Fruit fly (Drosophila melanogaster) whole organism, pupa: ENCODE data around the gene CecA2.
A peak's percentile ranks its signal among the peaks of the same experiment; 100 is the strongest.

Experiments
- CG10348 ChIP-seq: fragments of 200-800 bp; sonication (Bioruptor generic); IDR thresholded peaks from 2 replicates; pipeline ENCODE4 v1.3.6; 2022; ENCODE audit warnings: missing biosample characterization, missing genetic modification characterization
- CG12605 ChIP-seq: fragments of 200-800 bp; sonication (Bioruptor generic); IDR thresholded peaks from 2 replicates; pipeline ENCODE4 v1.3.6; 2022; ENCODE audit warnings: missing biosample characterization, missing genetic modification characterization
- CG13204 ChIP-seq: fragments of 200-800 bp; sonication (Bioruptor generic); optimal IDR thresholded peaks from 2 replicates; lab custom pipeline; 2018; ENCODE audit warnings: missing biosample characterization, mild to moderate bottlenecking, missing genetic modification characterization, moderate library complexity
- CG14655 ChIP-seq: fragments of 200-800 bp; sonication (Bioruptor generic); optimal IDR thresholded peaks from 3 replicates; lab custom pipeline; 2017; ENCODE audit warnings: mild to moderate bottlenecking, missing biosample characterization, missing genetic modification reagents, missing genetic modification characterization
- CG15710 ChIP-seq: fragments of 200-800 bp; sonication (Bioruptor generic); optimal IDR thresholded peaks from 2 replicates; lab custom pipeline; 2018; ENCODE audit warnings: missing biosample characterization, mild to moderate bottlenecking, missing genetic modification characterization, moderate library complexity
- CG17806 ChIP-seq: fragments of 200-800 bp; sonication (Bioruptor generic); optimal IDR thresholded peaks from 2 replicates; lab custom pipeline; 2018; ENCODE audit warnings: missing biosample characterization, mild to moderate bottlenecking, missing genetic modification characterization, moderate library complexity
- CG32121 ChIP-seq: fragments of 200-800 bp; sonication (Bioruptor generic); IDR thresholded peaks from 2 replicates; pipeline ENCODE4 v1.3.6; 2022; ENCODE audit warnings: missing biosample characterization, missing genetic modification characterization
- CG34367 ChIP-seq: fragments of 200-800 bp; sonication (Bioruptor generic); optimal IDR thresholded peaks from 2 replicates; lab custom pipeline; 2018; ENCODE audit warnings: missing biosample characterization, mild to moderate bottlenecking, missing genetic modification characterization
- CG4496 ChIP-seq: fragments of 200-800 bp; sonication (Bioruptor generic); IDR thresholded peaks from 3 replicates; pipeline ENCODE4 v1.3.6; 2022; ENCODE audit warnings: missing biosample characterization, missing genetic modification characterization
- CG8159 ChIP-seq: fragments of 200-800 bp; sonication (Bioruptor generic); optimal IDR thresholded peaks from 3 replicates; lab custom pipeline; 2018; ENCODE audit warnings: missing biosample characterization, mild to moderate bottlenecking, missing genetic modification characterization, moderate library complexity
- CG8301 ChIP-seq: fragments of 200-800 bp; sonication (Bioruptor generic); optimal IDR thresholded peaks from 2 replicates; lab custom pipeline; 2018; ENCODE audit warnings: missing biosample characterization, mild to moderate bottlenecking, missing genetic modification characterization
- CG9948 ChIP-seq: fragments of 200-800 bp; sonication (Bioruptor generic); optimal IDR thresholded peaks from 2 replicates; lab custom pipeline; 2018; ENCODE audit warnings: missing biosample characterization, mild to moderate bottlenecking, missing genetic modification characterization, moderate library complexity
- D1 ChIP-seq: fragments of 200-800 bp; sonication (Bioruptor generic); optimal IDR thresholded peaks from 2 replicates; lab custom pipeline; 2018; ENCODE audit warnings: missing biosample characterization, mild to moderate bottlenecking, missing genetic modification characterization, moderate library complexity
- EcR ChIP-seq: fragments of 200-800 bp; sonication (Bioruptor generic); optimal IDR thresholded peaks from 3 replicates; lab custom pipeline; 2019; ENCODE audit warnings: missing biosample characterization, missing genetic modification characterization, mild to moderate bottlenecking, moderate library complexity, missing genetic modification reagents
- Ets98B ChIP-seq: fragments of 200-800 bp; sonication (Bioruptor generic); IDR thresholded peaks from 2 replicates; pipeline ENCODE4 v1.3.6; 2022; ENCODE audit warnings: missing biosample characterization, missing genetic modification characterization
- Pif1A ChIP-seq: fragments of 200-800 bp; sonication (Bioruptor generic); optimal IDR thresholded peaks from 3 replicates; lab custom pipeline; 2016; ENCODE audit warnings: missing biosample characterization, missing genetic modification characterization
- Pif1B ChIP-seq: fragments of 200-800 bp; sonication (Bioruptor generic); optimal IDR thresholded peaks from 3 replicates; lab custom pipeline; 2016; ENCODE audit warnings: missing biosample characterization, missing genetic modification characterization
- Snoo ChIP-seq: fragments of 200-800 bp; sonication (Bioruptor generic); optimal IDR thresholded peaks from 3 replicates; lab custom pipeline; 2017; ENCODE audit warnings: missing biosample characterization, mild to moderate bottlenecking, missing genetic modification characterization, inconsistent platforms
- fd96Ca ChIP-seq: fragments of 200-800 bp; sonication (Bioruptor generic); IDR thresholded peaks from 3 replicates; pipeline ENCODE4 v1.3.6; 2022; ENCODE audit warnings: missing biosample characterization, missing genetic modification characterization
- gl ChIP-seq: fragments of 200-800 bp; sonication (Bioruptor generic); optimal IDR thresholded peaks from 2 replicates; lab custom pipeline; 2018; ENCODE audit warnings: missing biosample characterization, mild to moderate bottlenecking, missing genetic modification characterization
- rn ChIP-seq: fragments of 200-800 bp; sonication (Bioruptor generic); IDR thresholded peaks from 2 replicates; pipeline ENCODE4 v1.3.6; 2022; ENCODE audit warnings: missing biosample characterization, missing genetic modification characterization

The CecA2 gene

DNA sequence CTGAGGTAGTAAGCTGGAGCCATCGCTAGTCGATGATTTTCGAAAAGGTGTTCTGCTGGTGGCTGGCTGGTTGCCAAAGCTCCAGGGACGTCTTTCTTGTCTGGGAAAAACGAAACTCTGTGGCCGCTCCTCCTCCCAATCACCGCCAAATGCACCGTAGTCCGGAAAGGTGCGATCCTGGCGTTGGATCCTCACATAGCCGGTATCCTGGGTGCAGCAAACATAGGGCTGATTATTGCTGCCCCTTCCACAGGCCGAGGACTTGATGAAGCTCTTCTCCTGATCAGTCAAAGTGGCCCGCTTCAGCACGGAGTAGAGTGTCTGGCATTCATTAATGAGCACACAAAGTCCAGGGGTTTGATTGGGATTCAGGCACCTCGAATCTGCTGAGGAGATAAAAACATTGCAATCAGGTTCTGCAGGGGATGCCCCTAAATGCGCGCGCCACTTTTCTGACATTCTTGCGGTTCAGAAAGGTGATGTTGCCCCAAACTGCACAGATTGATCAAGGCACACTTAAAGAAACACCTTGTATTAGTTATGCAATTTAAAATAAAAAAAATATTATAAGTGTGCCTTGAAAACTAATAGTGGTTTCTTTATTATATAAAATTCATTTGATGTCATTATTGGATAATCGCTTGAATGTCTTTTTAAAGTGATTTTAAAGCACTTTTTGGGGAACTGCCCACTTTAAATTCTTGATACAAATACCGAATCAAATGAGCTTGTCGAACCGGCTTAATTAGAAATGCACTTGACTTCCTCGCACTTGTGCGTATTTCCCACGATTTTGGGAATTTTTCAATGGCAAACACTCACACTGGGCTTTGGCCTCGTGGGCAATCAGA lies 34.0 kb downstream of the CecA2 start:
- TF ChIP-seq CG17806 (no peak), rn (GFP tag; lab: Robert Waterston, UW) (no peak), CG4496 (no peak), gl (tag; lab: Kevin White, UChicago) (no peak), CG34367 (tag; lab: Kevin White, UChicago) (no peak), fd96Ca (GFP tag; lab: Robert Waterston, UW) (no peak), CG12605 (no peak), Snoo (tag; lab: Kevin White, UChicago) (no peak), CG13204 (GFP tag; lab: Kevin White, UChicago) (no peak), CG15710 (tag; lab: Kevin White, UChicago) (peak; percentile 7), D1 (tag; lab: Kevin White, UChicago) (no peak), CG32121 (GFP tag; lab: Robert Waterston, UW) (no peak), CG8159 (peak; percentile 13)

DNA sequence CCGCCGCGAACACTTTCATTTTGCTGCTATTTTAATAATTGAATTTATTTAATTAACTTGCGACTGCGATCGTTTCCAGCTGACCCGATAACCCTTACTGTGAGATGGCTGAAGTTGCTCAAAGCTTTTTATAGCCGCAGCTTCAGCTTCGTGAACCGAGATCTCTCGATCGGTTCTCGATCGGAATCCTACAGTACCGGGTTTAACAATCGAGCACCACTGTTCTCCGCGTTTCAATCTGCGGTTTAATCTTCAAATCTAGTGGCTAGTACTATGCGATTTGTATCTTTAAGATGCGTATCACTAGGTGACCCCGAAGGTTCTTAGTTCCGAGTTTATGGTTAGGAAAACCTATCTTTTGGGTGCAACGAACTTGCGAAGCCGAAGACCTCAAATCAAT lies 34.6 kb downstream of the CecA2 start, which contains the start of gene CG9733:
Gene CG9733, minus strand, starts transcription at position 101 of the 400 bp plus-strand sequence.
- TF ChIP-seq gl (tag; lab: Kevin White, UChicago) (no peak), CG9948 (tag; lab: Kevin White, UChicago) (no peak), rn (GFP tag; lab: Robert Waterston, UW) (no peak), fd96Ca (GFP tag; lab: Robert Waterston, UW) (no peak), Pif1A (no peak), CG10348 (GFP tag; lab: Robert Waterston, UW) (no peak), CG32121 (GFP tag; lab: Robert Waterston, UW) (no peak), CG8301 (no peak), CG34367 (tag; lab: Kevin White, UChicago) (no peak), CG14655 (no peak), CG15710 (tag; lab: Kevin White, UChicago) (no peak), CG4496 (no peak), CG13204 (GFP tag; lab: Kevin White, UChicago) (no peak), Snoo (tag; lab: Kevin White, UChicago) (no peak), CG12605 (no peak), D1 (tag; lab: Kevin White, UChicago) (no peak), CG17806 (no peak), Ets98B (GFP tag; lab: Robert Waterston, UW) (no peak), EcR (no peak)

DNA sequence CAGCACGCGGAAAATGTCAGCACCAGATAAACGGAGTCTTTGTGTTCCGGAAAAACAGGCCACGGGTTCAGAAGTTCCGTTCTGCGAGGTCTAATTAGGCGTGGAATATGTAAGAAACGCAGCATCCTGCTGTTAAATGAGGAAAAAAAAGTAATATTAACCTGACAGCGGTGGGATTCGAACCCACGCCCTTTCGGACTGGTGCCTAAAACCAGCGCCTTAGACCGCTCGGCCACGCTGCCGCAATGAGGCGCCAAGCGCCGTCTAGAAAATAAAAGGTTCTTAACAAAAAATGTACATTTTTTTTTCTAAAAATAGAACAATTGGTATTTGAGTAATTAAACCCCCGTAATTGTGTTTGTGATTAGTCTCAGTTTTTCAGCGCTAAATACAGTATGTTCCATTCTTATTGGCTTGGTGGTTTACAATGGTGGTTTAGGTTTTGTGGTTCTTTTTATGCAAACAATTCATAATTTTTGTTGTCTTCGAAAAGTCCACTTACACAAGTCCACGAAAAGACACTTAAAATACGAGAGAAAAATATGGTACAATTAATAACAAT lies 35.9 kb downstream of the CecA2 start:
- no peak for TF ChIP-seq CG13204 (GFP tag; lab: Kevin White, UChicago)
- no peak for TF ChIP-seq CG15710 (tag; lab: Kevin White, UChicago)
- peak; percentile 58 for TF ChIP-seq CG12605
- TF ChIP-seq Ets98B (GFP tag; lab: Robert Waterston, UW), result no peak
- TF ChIP-seq CG4496, result peak; percentile 45; the same call in 1 of the 3 replicates
- no peak for TF ChIP-seq rn (GFP tag; lab: Robert Waterston, UW)

DNA sequence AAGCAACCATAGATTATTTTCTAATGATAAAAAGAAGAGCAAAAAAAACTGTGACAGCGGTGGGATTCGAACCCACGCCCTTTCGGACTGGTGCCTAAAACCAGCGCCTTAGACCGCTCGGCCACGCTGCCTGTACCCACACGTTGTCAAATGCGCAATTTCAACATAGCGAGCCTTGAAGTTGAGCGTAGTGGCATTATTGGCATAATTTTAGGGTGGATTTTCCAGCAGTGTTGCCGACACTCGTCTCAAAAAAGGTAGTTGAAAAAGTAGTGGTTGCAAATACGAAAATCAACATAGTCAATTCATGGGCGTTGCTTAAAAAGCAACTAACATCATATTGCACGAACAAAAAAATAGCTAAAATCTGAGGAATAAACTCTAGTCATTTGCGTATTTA lies 36.6 kb downstream of the CecA2 start:
- TF ChIP-seq CG15710 (tag; lab: Kevin White, UChicago) (no peak), Ets98B (GFP tag; lab: Robert Waterston, UW) (peak; percentile 22; the same call in 1 of the 2 replicates), EcR (no peak), CG12605 (0 out of 2 replicates have a peak, but pooled peaks have one; percentile 11)

DNA sequence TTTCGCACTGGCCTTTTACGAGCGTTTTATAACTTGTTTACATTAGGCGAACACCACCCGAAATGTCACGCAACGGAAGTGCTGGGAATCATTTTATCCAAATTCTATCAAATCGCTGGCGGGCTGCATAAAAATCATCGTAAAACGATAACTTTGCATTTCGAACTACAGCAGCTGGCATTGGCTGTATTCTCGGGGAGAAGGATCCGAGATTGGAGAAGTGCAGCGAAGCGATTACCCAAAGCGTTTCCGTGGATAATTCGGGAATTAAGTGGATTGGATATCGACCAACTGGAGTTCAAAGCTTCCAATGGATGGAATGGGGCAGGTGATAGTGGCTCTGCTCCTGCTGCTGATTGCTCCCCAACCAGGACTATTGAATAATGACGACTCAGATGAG lies 37.3 kb downstream of the CecA2 start, which contains the start of gene CG34299:
Gene CG34299, plus strand, starts transcription at position 301 of the 400 bp plus-strand sequence.
- TF ChIP-seq gl (tag; lab: Kevin White, UChicago) (no peak), CG14655 (no peak), Snoo (tag; lab: Kevin White, UChicago) (no peak), CG4496 (no peak), D1 (tag; lab: Kevin White, UChicago) (no peak), rn (GFP tag; lab: Robert Waterston, UW) (no peak), CG8301 (no peak), CG10348 (GFP tag; lab: Robert Waterston, UW) (no peak), CG34367 (tag; lab: Kevin White, UChicago) (no peak), EcR (no peak), CG13204 (GFP tag; lab: Kevin White, UChicago) (no peak), Pif1A (no peak), CG17806 (no peak), CG8159 (no peak), CG9948 (tag; lab: Kevin White, UChicago) (no peak), Pif1B (no peak), CG15710 (tag; lab: Kevin White, UChicago) (no peak), Ets98B (GFP tag; lab: Robert Waterston, UW) (no peak), CG12605 (no peak), fd96Ca (GFP tag; lab: Robert Waterston, UW) (no peak)

DNA sequence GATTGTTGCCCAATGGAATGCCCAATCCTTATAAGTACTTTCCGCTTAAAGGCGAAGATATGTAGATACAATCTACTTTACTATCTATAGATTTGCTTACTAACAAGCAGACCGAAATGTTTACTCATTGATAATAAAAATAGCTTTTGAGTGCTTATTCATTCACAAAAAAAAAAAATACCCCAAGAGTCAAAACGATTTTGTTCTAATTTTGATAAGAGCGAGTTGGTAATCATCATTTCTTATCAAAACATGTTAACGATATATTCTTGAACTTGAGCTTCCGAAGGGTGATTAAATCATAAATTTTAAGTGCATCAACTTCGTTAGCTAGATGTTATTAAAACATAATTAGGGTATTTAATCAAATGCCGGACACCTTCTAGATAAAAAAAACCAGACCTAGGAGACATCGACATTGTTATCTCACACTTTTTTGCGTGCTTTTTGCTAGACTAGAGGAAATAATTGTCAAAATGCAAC lies 38.6 kb downstream of the CecA2 start, which contains the start of gene CG9682:
Gene CG9682, plus strand, starts transcription at position 433 of the 483 bp plus-strand sequence.
- TF ChIP-seq CG14655 (no peak), CG13204 (GFP tag; lab: Kevin White, UChicago) (no peak), CG8159 (no peak), CG34367 (tag; lab: Kevin White, UChicago) (no peak), CG10348 (GFP tag; lab: Robert Waterston, UW) (no peak), EcR (no peak), rn (GFP tag; lab: Robert Waterston, UW) (no peak), fd96Ca (GFP tag; lab: Robert Waterston, UW) (no peak), CG17806 (no peak), Pif1A (no peak), D1 (tag; lab: Kevin White, UChicago) (no peak), Ets98B (GFP tag; lab: Robert Waterston, UW) (no peak), CG9948 (tag; lab: Kevin White, UChicago) (no peak), CG12605 (no peak)
